Worm (Caenorhabditis elegans): ENCODE data around the gene fbxb-71.

Gene fbxb-71

DNA sequence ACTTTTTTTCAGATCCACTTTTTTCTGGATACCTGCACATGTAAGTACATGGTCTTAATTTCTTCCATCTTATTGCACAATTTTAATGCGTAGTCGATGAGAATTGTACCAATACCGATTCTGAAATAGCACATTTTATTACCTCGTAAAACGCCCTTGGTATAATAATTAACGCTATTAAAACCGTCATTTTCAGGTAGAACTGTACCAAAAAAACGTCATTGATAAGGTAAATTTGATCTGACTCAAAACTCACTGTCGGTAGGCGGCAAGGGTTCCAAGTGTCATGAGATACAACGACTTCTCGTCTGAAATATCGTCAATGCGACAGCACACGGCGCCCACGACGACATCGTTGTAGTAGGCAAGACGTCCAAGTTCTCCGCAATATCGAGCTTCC, 18.3 kb upstream of the fbxb-71 start:
- TF ChIP-seq daf-12 (tag; optimal IDR thresholded peaks at IDR 0.05) (no peak), nhr-23 (tag; optimal IDR thresholded peaks at IDR 0.05) (no peak), nfya-1 (tag; optimal IDR thresholded peaks at IDR 0.05; ENCODE audit: insufficient read depth) (no peak), pqm-1 (tag; optimal IDR thresholded peaks at IDR 0.05) (peak; percentile 23), elt-2 (tag; optimal IDR thresholded peaks at IDR 0.05) (peak; percentile 65), pha-4 (tag; optimal IDR thresholded peaks at IDR 0.05) (no peak), fkh-2 (tag; optimal IDR thresholded peaks at IDR 0.05) (no peak)

- TF ChIP-seq nhr-11 (tag; optimal IDR thresholded peaks at IDR 0.05) (no peak), nfya-1 (tag; optimal IDR thresholded peaks at IDR 0.05; ENCODE audit: insufficient read depth) (no peak), R02D3.7 (tag; optimal IDR thresholded peaks at IDR 0.05) (no peak), nhr-237 (tag; optimal IDR thresholded peaks at IDR 0.05) (no peak), nhr-12 (tag; optimal IDR thresholded peaks at IDR 0.05) (no peak), nhr-77 (tag; optimal IDR thresholded peaks at IDR 0.05) (no peak), aly-2 (tag; optimal IDR thresholded peaks at IDR 0.05) (no peak), nhr-25 (tag; optimal IDR thresholded peaks at IDR 0.05) (peak; percentile 47), elt-3 (tag; optimal IDR thresholded peaks at IDR 0.05) (no peak), lin-39 (tag; optimal IDR thresholded peaks at IDR 0.05) (peak; percentile 45), ceh-9 (tag; optimal IDR thresholded peaks at IDR 0.05) (no peak), pqm-1 (tag; optimal IDR thresholded peaks at IDR 0.05) (peak; percentile 39), zag-1 (tag; optimal IDR thresholded peaks at IDR 0.05) (no peak), ztf-11 (tag; optimal IDR thresholded peaks at IDR 0.05) (no peak), nhr-43 (tag; optimal IDR thresholded peaks at IDR 0.05; ENCODE audit: poor library complexity, severe bottlenecking) (no peak), fkh-10 (GFP tag; optimal IDR thresholded peaks at IDR 0.05) (no peak), pha-4 (tag; optimal IDR thresholded peaks at IDR 0.05) (peak; percentile 93), nhr-28 (tag; optimal IDR thresholded peaks at IDR 0.05) (no peak), lin-15B (tag; optimal IDR thresholded peaks at IDR 0.05) (peak; percentile 35), nhr-67 (tag; optimal IDR thresholded peaks at IDR 0.05) (no peak), elt-2 (tag; optimal IDR thresholded peaks at IDR 0.05) (peak; percentile 59), nhr-76 (tag; optimal IDR thresholded peaks at IDR 0.05) (no peak), ceh-16 (tag; optimal IDR thresholded peaks at IDR 0.05) (no peak), tbx-2 (tag; optimal IDR thresholded peaks at IDR 0.05) (no peak), nhr-23 (tag; optimal IDR thresholded peaks at IDR 0.05) (peak; percentile 49), egl-5 (tag; optimal IDR thresholded peaks at IDR 0.05) (peak; percentile 74), sea-2 (GFP tag; optimal IDR thresholded peaks at IDR 0.05) (no peak), snpc-4 (tag; optimal IDR thresholded peaks at IDR 0.05) (no peak), lsy-12 (tag; optimal IDR thresholded peaks at IDR 0.05) (no peak), egl-27 (tag; optimal IDR thresholded peaks at IDR 0.05) (no peak), ceh-28 (tag; optimal IDR thresholded peaks at IDR 0.05) (no peak), unc-62 (GFP tag; optimal IDR thresholded peaks at IDR 0.05) (no peak), eor-1 (tag; optimal IDR thresholded peaks at IDR 0.05) (no peak), jun-1 (tag; optimal IDR thresholded peaks at IDR 0.05) (peak; percentile 38), mml-1 (tag; optimal IDR thresholded peaks at IDR 0.05) (no peak), unc-39 (tag; optimal IDR thresholded peaks at IDR 0.05) (no peak), fos-1 (tag; optimal IDR thresholded peaks at IDR 0.05) (no peak), fkh-2 (tag; optimal IDR thresholded peaks at IDR 0.05) (no peak), hmg-11 (tag; optimal IDR thresholded peaks at IDR 0.05) (peak; percentile 20), elt-1 (tag; optimal IDR thresholded peaks at IDR 0.05) (no peak), skn-1 (tag; optimal IDR thresholded peaks at IDR 0.05) (no peak), ZK546.5 (tag; optimal IDR thresholded peaks at IDR 0.05) (no peak)
Observed at ce11 chrX:3245812-3246211, 16.9 kb upstream of the fbxb-71 start, which contains the start of gene F40F4.7. Gene F40F4.7, minus strand, starts transcription at chrX:3245933.

DNA sequence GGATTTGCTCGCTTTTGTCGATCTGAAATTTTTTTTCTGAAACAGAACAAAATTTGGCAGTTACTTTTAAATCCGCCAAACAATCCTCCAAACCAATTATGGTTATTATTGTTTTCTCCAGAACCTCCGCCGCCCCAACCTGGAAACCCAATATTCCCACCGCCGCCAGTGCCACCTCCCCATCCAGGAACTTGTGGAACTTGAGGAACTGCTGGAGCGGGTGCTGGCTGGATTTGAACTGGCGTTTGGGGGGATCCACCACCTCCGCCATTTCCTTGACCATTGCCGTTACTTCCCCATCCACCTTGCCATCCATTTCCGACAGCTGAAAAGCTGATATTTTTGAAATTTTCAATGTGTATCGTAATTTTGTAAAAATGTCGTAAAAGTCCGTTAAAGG, 14.9 kb upstream of the fbxb-71 start:
- no peak for TF ChIP-seq unc-62 (GFP tag; optimal IDR thresholded peaks at IDR 0.05)
- TF ChIP-seq pha-4 (tag; optimal IDR thresholded peaks at IDR 0.05), result no peak
